Worm (Caenorhabditis elegans): ENCODE data around the gene T07D4.5.

DNA sequence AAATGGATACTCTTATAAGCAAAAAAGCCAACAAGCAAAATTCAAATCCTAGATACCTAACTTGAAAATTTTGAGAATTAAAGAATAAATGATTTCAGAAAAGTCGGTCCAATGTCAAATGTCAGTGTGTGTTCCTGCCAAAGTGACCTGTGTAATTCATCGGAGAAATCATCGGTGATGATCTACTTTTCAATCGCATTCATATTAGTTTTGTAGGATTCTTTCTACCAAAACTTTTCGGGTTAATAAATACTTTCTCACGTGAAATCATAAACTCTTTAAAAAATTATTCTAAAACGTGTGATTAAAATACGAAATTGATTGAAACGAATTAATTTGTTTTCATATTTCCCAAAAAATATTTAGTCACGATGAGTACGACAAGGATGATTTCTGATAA lies 45.1 kb downstream of the T07D4.5 start, which contains the start of gene F46C5.7:
- TF ChIP-seq ztf-11 (tag; optimal IDR thresholded peaks at IDR 0.05) (no peak), dve-1 (tag; optimal IDR thresholded peaks at IDR 0.05; ENCODE audit: insufficient read depth) (no peak), nhr-77 (tag; optimal IDR thresholded peaks at IDR 0.05) (no peak), aly-2 (tag; optimal IDR thresholded peaks at IDR 0.05) (no peak), nhr-237 (tag; optimal IDR thresholded peaks at IDR 0.05) (no peak), mdl-1 (tag; optimal IDR thresholded peaks at IDR 0.05) (no peak), ceh-32 (tag; optimal IDR thresholded peaks at IDR 0.05; ENCODE audit: poor library complexity) (no peak), skn-1 (tag; optimal IDR thresholded peaks at IDR 0.05) (no peak), ces-1 (GFP tag; optimal IDR thresholded peaks at IDR 0.05) (no peak), hlh-30 (tag; optimal IDR thresholded peaks at IDR 0.05; ENCODE audit: insufficient read depth) (no peak), lsy-2 (tag; optimal IDR thresholded peaks at IDR 0.05) (no peak), R02D3.7 (tag; optimal IDR thresholded peaks at IDR 0.05) (no peak)
